Worm (Caenorhabditis elegans): ENCODE results near the gene ZC513.3.

- TF ChIP-seq mxl-3 (GFP tag; optimal IDR thresholded peaks at IDR 0.05) = no peak
- no peak for TF ChIP-seq dpl-1 (GFP tag; optimal IDR thresholded peaks at IDR 0.05)
- no peak for TF ChIP-seq nhr-11 (tag; optimal IDR thresholded peaks at IDR 0.05)
- no peak for TF ChIP-seq cey-2 (tag; optimal IDR thresholded peaks at IDR 0.05; ENCODE audit: borderline replicate concordance, insufficient read depth)
- no peak for TF ChIP-seq nhr-237 (tag; optimal IDR thresholded peaks at IDR 0.05)
- no peak for TF ChIP-seq ZK546.5 (tag; optimal IDR thresholded peaks at IDR 0.05)
- no peak for TF ChIP-seq skn-1 (tag; optimal IDR thresholded peaks at IDR 0.05)
- no peak for TF ChIP-seq fos-1 (tag; optimal IDR thresholded peaks at IDR 0.05)
These were observed 28.9 kb downstream of the ZC513.3 start, which contains the start of gene catp-3 for ce11 chrV:8075712-8076111.
